Fruit fly (Drosophila melanogaster) whole organism, embryonic: ENCODE results near the gene CG34293.

Source experiments
- BEAF-32 ChIP-seq: fragments of 200-800 bp; sonication (Bioruptor generic); optimal IDR thresholded peaks from 3 replicates; lab custom pipeline; 2017; ENCODE audit warnings: missing biosample characterization, missing genetic modification characterization, mild to moderate bottlenecking, moderate library complexity, missing genetic modification reagents
- C15 ChIP-seq: fragments of 200-800 bp; sonication (Bioruptor generic); IDR thresholded peaks from 3 replicates; pipeline ENCODE4 v1.3.6; 2022; ENCODE audit warnings: missing biosample characterization, missing genetic modification characterization
- CG10543 ChIP-seq: fragments of 200-800 bp; sonication (Bioruptor generic); optimal IDR thresholded peaks from 3 replicates; lab custom pipeline; 2017; ENCODE audit warnings: missing biosample characterization, mild to moderate bottlenecking, missing genetic modification characterization, moderate library complexity
- CG12236 ChIP-seq: fragments of 200-800 bp; sonication (Bioruptor generic); optimal IDR thresholded peaks from 2 replicates; lab custom pipeline; 2016; ENCODE audit warnings: missing biosample characterization, missing genetic modification characterization
- CG1233 ChIP-seq: fragments of 200-800 bp; sonication (Bioruptor generic); optimal IDR thresholded peaks from 4 replicates; lab custom pipeline; 2018; ENCODE audit warnings: missing biosample characterization, mild to moderate bottlenecking, missing genetic modification characterization
- CG12659 ChIP-seq: fragments of 200-800 bp; sonication (Bioruptor generic); optimal IDR thresholded peaks from 3 replicates; lab custom pipeline; 2017; ENCODE audit warnings: mild to moderate bottlenecking, missing biosample characterization, missing genetic modification reagents, missing genetic modification characterization
- CG14050 ChIP-seq: fragments of 200-800 bp; sonication (Bioruptor generic); IDR thresholded peaks from 3 replicates; pipeline ENCODE4 v1.3.6; 2022; ENCODE audit warnings: missing biosample characterization, missing genetic modification characterization
- CG14667 ChIP-seq: fragments of 200-800 bp; sonication (Bioruptor generic); IDR thresholded peaks from 2 replicates; pipeline ENCODE4 v1.3.6; 2022; ENCODE audit warnings: missing biosample characterization, missing genetic modification characterization
- CG15479 ChIP-seq: fragments of 200-800 bp; sonication (Bioruptor generic); optimal IDR thresholded peaks from 3 replicates; lab custom pipeline; 2019; ENCODE audit warnings: missing biosample characterization, mild to moderate bottlenecking, missing genetic modification characterization, moderate library complexity
- CG17829 ChIP-seq: fragments of 200-800 bp; optimal IDR thresholded peaks from 2 replicates; lab custom pipeline; 2019; ENCODE audit warnings: missing biosample characterization, mild to moderate bottlenecking, missing genetic modification characterization, moderate library complexity
- CG3407 ChIP-seq: fragments of 200-800 bp; sonication (Bioruptor generic); optimal IDR thresholded peaks from 2 replicates; lab custom pipeline; 2018; ENCODE audit warnings: missing biosample characterization, mild to moderate bottlenecking, missing genetic modification characterization
- CG34376 ChIP-seq: fragments of 200-800 bp; sonication (Bioruptor generic); optimal IDR thresholded peaks from 2 replicates; lab custom pipeline; 2018; ENCODE audit warnings: missing biosample characterization, mild to moderate bottlenecking, missing genetic modification characterization
- CG5245 ChIP-seq: fragments of 200-800 bp; sonication (Bioruptor generic); optimal IDR thresholded peaks from 3 replicates; lab custom pipeline; 2016; ENCODE audit warnings: missing biosample characterization, missing genetic modification characterization
- CG6765 ChIP-seq: fragments of 200-800 bp; sonication (Bioruptor generic); optimal IDR thresholded peaks from 3 replicates; lab custom pipeline; 2017; ENCODE audit warnings: missing biosample characterization, mild to moderate bottlenecking, missing genetic modification characterization
- CG7271 ChIP-seq: fragments of 200-800 bp; sonication (Bioruptor generic); optimal IDR thresholded peaks from 2 replicates; lab custom pipeline; 2018; ENCODE audit warnings: missing biosample characterization, mild to moderate bottlenecking, missing genetic modification characterization, moderate library complexity
- CG7357 ChIP-seq: fragments of 200-800 bp; sonication (Bioruptor generic); IDR thresholded peaks from 3 replicates; pipeline ENCODE4 v1.3.6; 2022; ENCODE audit warnings: missing biosample characterization, missing genetic modification characterization
- CG7745 ChIP-seq: fragments of 200-800 bp; sonication (Bioruptor generic); optimal IDR thresholded peaks from 2 replicates; lab custom pipeline; 2018; ENCODE audit warnings: missing biosample characterization, mild to moderate bottlenecking, missing genetic modification characterization, moderate library complexity
- CG7963 ChIP-seq: fragments of 200-800 bp; sonication (Bioruptor generic); IDR thresholded peaks from 3 replicates; pipeline ENCODE4 v1.3.6; 2022; ENCODE audit warnings: missing biosample characterization, missing genetic modification characterization; ENCODE audit not compliant: partially characterized antibody
- CG8281 ChIP-seq: fragments of 200-800 bp; sonication (Bioruptor generic); optimal IDR thresholded peaks from 2 replicates; lab custom pipeline; 2018; ENCODE audit warnings: missing biosample characterization, mild to moderate bottlenecking, missing genetic modification characterization, moderate library complexity
- CG8359 ChIP-seq: fragments of 200-800 bp; sonication (Bioruptor generic); optimal IDR thresholded peaks from 2 replicates; lab custom pipeline; 2017; ENCODE audit warnings: missing biosample characterization, mild to moderate bottlenecking, missing genetic modification characterization, borderline replicate concordance
- CG9797 ChIP-seq: fragments of 200-800 bp; sonication (Bioruptor generic); optimal IDR thresholded peaks from 3 replicates; lab custom pipeline; 2018; ENCODE audit warnings: missing biosample characterization, mild to moderate bottlenecking, missing genetic modification characterization
- Dbx ChIP-seq: fragments of 200-800 bp; sonication (Bioruptor generic); IDR thresholded peaks from 3 replicates; pipeline ENCODE4 v1.3.6; 2022; ENCODE audit warnings: missing biosample characterization, missing genetic modification characterization
- Dp ChIP-seq: fragments of 200-800 bp; sonication (Bioruptor generic); optimal IDR thresholded peaks from 2 replicates; lab custom pipeline; 2018; ENCODE audit warnings: missing biosample characterization, mild to moderate bottlenecking, missing genetic modification characterization, moderate library complexity
- Dref ChIP-seq: fragments of 200-800 bp; sonication (Bioruptor generic); IDR thresholded peaks from 2 replicates; pipeline ENCODE4 v1.3.6; 2022; ENCODE audit warnings: missing biosample characterization, missing genetic modification characterization
- Drgx ChIP-seq: fragments of 200-800 bp; sonication (Bioruptor generic); IDR thresholded peaks from 2 replicates; pipeline ENCODE4 v1.3.6; 2022; ENCODE audit warnings: missing biosample characterization, missing genetic modification characterization
- H2.0 ChIP-seq: fragments of 200-800 bp; sonication (Bioruptor generic); IDR thresholded peaks from 2 replicates; pipeline ENCODE4 v1.3.6; 2022; ENCODE audit warnings: missing biosample characterization, missing genetic modification characterization
- HLH4C ChIP-seq: fragments of 200-800 bp; sonication (Bioruptor generic); IDR thresholded peaks from 3 replicates; pipeline ENCODE4 v1.3.6; 2022; ENCODE audit warnings: missing biosample characterization, missing genetic modification characterization; ENCODE audit not compliant: partially characterized antibody
- Lim3 ChIP-seq: fragments of 200-800 bp; sonication (Bioruptor generic); IDR thresholded peaks from 2 replicates; pipeline ENCODE4 v1.3.6; 2022; ENCODE audit warnings: missing biosample characterization, missing genetic modification characterization
- Lpt ChIP-seq: fragments of >200 bp; optimal IDR thresholded peaks from 2 replicates; lab custom pipeline; 2018; ENCODE audit warnings: missing biosample characterization, missing genetic modification characterization
- Max ChIP-seq: fragments of 200-800 bp; sonication (Bioruptor generic); optimal IDR thresholded peaks from 2 replicates; lab custom pipeline; 2016; ENCODE audit warnings: missing biosample characterization, mild to moderate bottlenecking, missing genetic modification characterization
- Neu2 ChIP-seq: fragments of 200-800 bp; sonication (Bioruptor generic); optimal IDR thresholded peaks from 3 replicates; lab custom pipeline; 2016; ENCODE audit warnings: missing biosample characterization, missing genetic modification characterization, borderline replicate concordance
- Nf-YA ChIP-seq: fragments of 200-800 bp; sonication (Bioruptor generic); IDR thresholded peaks from 2 replicates; pipeline ENCODE4 v1.3.6; 2022; ENCODE audit warnings: missing biosample characterization, missing genetic modification characterization
- Nf-YC ChIP-seq: fragments of 200-800 bp; optimal IDR thresholded peaks from 3 replicates; lab custom pipeline; 2019; ENCODE audit warnings: missing biosample characterization, mild to moderate bottlenecking, missing genetic modification characterization, moderate library complexity
- Ravus ChIP-seq: fragments of 200-800 bp; sonication (Bioruptor generic); IDR thresholded peaks from 2 replicates; pipeline ENCODE4 v1.3.6; 2022; ENCODE audit warnings: missing biosample characterization, missing genetic modification characterization
- Scr ChIP-seq: fragments of 200-800 bp; sonication (Bioruptor generic); IDR thresholded peaks from 2 replicates; pipeline ENCODE4 v1.3.6; 2022; ENCODE audit warnings: missing biosample characterization, missing genetic modification characterization; ENCODE audit not compliant: partially characterized antibody
- Sox102F ChIP-seq: fragments of 200-800 bp; sonication (Bioruptor generic); optimal IDR thresholded peaks from 2 replicates; lab custom pipeline; 2018; ENCODE audit warnings: missing biosample characterization, mild to moderate bottlenecking, missing genetic modification characterization, moderate library complexity
- dmrt99B ChIP-seq: fragments of 200-800 bp; sonication (Bioruptor generic); optimal IDR thresholded peaks from 2 replicates; lab custom pipeline; 2018; ENCODE audit warnings: missing biosample characterization, mild to moderate bottlenecking, missing genetic modification characterization, moderate library complexity
- fu2 ChIP-seq: fragments of 200-800 bp; sonication (Bioruptor generic); optimal IDR thresholded peaks from 2 replicates; lab custom pipeline; 2016; ENCODE audit warnings: missing biosample characterization, missing genetic modification characterization
- kah ChIP-seq: fragments of 200-800 bp; sonication (Bioruptor generic); optimal IDR thresholded peaks from 2 replicates; lab custom pipeline; 2018; ENCODE audit warnings: missing biosample characterization, mild to moderate bottlenecking, missing genetic modification characterization
- kay ChIP-seq: fragments of 200-800 bp; sonication (Bioruptor generic); optimal IDR thresholded peaks from 2 replicates; lab custom pipeline; 2016; ENCODE audit warnings: missing biosample characterization, missing genetic modification characterization
- maf-S ChIP-seq: fragments of 200-800 bp; sonication (Bioruptor generic); optimal IDR thresholded peaks from 2 replicates; lab custom pipeline; 2016; ENCODE audit warnings: missing biosample characterization, missing genetic modification characterization
- org-1 ChIP-seq: fragments of 200-800 bp; sonication (Bioruptor generic); optimal IDR thresholded peaks from 2 replicates; lab custom pipeline; 2017; ENCODE audit warnings: missing biosample characterization, missing genetic modification characterization
- repo ChIP-seq: fragments of 200-800 bp; sonication (Bioruptor generic); optimal IDR thresholded peaks from 2 replicates; lab custom pipeline; 2016; ENCODE audit warnings: missing biosample characterization, missing genetic modification characterization
- run ChIP-seq: fragments of 200-800 bp; sonication (Bioruptor generic); optimal IDR thresholded peaks from 3 replicates; lab custom pipeline; 2018; ENCODE audit warnings: missing biosample characterization, mild to moderate bottlenecking, missing genetic modification characterization
- shn ChIP-seq: fragments of 200-800 bp; sonication (Bioruptor generic); optimal IDR thresholded peaks from 3 replicates; lab custom pipeline; 2016; ENCODE audit warnings: missing biosample characterization, missing genetic modification characterization
- slp2 ChIP-seq: fragments of 200-800 bp; sonication (Bioruptor generic); optimal IDR thresholded peaks from 2 replicates; lab custom pipeline; 2016; ENCODE audit warnings: missing biosample characterization, missing genetic modification characterization
- toy ChIP-seq: fragments of 200-800 bp; sonication (Bioruptor generic); IDR thresholded peaks from 2 replicates; pipeline ENCODE4 v1.3.6; 2022; ENCODE audit warnings: missing biosample characterization, missing genetic modification characterization
- ttk ChIP-seq: fragments of 200-800 bp; sonication (Bioruptor generic); IDR thresholded peaks from 2 replicates; pipeline ENCODE4 v2.1.2; 2022; ENCODE audit warnings: missing biosample characterization, missing genetic modification characterization
- yki ChIP-seq: fragments of >200 bp; optimal IDR thresholded peaks from 3 replicates; lab custom pipeline; 2018

CG34293 gene

dm6 chr3R:27139963-27140362 lies 25.4 kb downstream of the CG34293 start (continued):
- TF ChIP-seq Dp (GFP tag; lab: Kevin White, UChicago) (no peak), CG12236 (GFP tag; lab: Kevin White, UChicago) (no peak), shn (GFP tag; lab: Kevin White, UChicago) (no peak), HLH4C (GFP tag; lab: Robert Waterston, UW) (no peak), CG9797 (GFP tag; lab: Kevin White, UChicago) (no peak), Sox102F (GFP tag; lab: Kevin White, UChicago) (peak; percentile 31), fu2 (no peak), Lpt (GFP tag; lab: Kevin White, UChicago) (no peak), Dref (GFP tag; lab: Robert Waterston, UW) (no peak), H2.0 (GFP tag; lab: Robert Waterston, UW) (no peak), Nf-YA (GFP tag; lab: Robert Waterston, UW) (no peak)

dm6 chr3R:27138700-27139099 lies 26.7 kb downstream of the CG34293 start:
- TF ChIP-seq kah (GFP tag; lab: Kevin White, UChicago) (no peak), CG7357 (GFP tag; lab: Robert Waterston, UW) (no peak), kay (GFP tag; lab: Kevin White, UChicago) (no peak), run (tag; lab: Kevin White, UChicago) (no peak), CG12659 (GFP tag; lab: Kevin White, UChicago) (no peak), org-1 (no peak), Nf-YC (tag; lab: Kevin White, UChicago) (no peak), CG7745 (tag; lab: Kevin White, UChicago) (no peak), CG3407 (GFP tag; lab: Kevin White, UChicago) (no peak)
- TF ChIP-seq, all 482 proteins: peak for 0

DNA sequence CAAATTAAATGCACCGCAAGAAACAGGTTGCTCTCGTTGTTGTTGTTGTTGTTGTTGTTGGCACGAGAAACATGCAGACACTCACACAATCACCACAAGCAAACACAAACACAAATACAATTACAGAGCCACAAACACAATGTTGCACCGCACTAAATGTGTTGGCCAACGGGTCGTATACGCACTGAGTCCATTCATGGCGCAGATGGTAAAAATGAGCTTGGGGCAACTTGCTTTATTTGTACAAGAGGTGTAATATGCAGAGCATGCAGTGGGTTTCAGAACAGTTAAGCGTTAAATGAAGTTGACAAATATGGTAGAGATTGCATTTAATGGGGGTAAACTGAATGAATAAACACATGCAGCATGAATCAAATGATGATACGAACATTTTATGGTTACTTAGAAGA lies 27.5 kb downstream of the CG34293 start:
- TF ChIP-seq CG5245 (GFP tag; lab: Kevin White, UChicago) = no peak
- TF ChIP-seq Lim3 (GFP tag; lab: Robert Waterston, UW) = no peak
- no peak for TF ChIP-seq C15 (GFP tag; lab: Robert Waterston, UW)
- TF ChIP-seq Scr (GFP tag; lab: Robert Waterston, UW) = no peak
- TF ChIP-seq slp2 (GFP tag; lab: Kevin White, UChicago) = peak; percentile 22
- TF ChIP-seq CG14667 = no peak
- no peak for TF ChIP-seq CG6765 (GFP tag; lab: Kevin White, UChicago)
- TF ChIP-seq CG7271 (tag; lab: Kevin White, UChicago) = peak; percentile 11
- TF ChIP-seq maf-S (GFP tag; lab: Kevin White, UChicago) = no peak
- TF ChIP-seq Ravus = no peak
- TF ChIP-seq yki (lab: Kevin White, UChicago) = no peak
- no peak for TF ChIP-seq BEAF-32 (GFP tag; lab: Kevin White, UChicago)
- TF ChIP-seq Neu2 = no peak
- TF ChIP-seq Dbx (GFP tag; lab: Robert Waterston, UW) = no peak
- peak; percentile 54 for TF ChIP-seq dmrt99B
- TF ChIP-seq CG8359 (GFP tag; lab: Kevin White, UChicago) = peak; percentile 36
- TF ChIP-seq CG10543 (GFP tag; lab: Kevin White, UChicago) = no peak
- peak; percentile 26; the same call in 1 of the 2 replicates for TF ChIP-seq Drgx
- no peak for TF ChIP-seq CG15479 (GFP tag; lab: Kevin White, UChicago)
- TF ChIP-seq repo = no peak
- no peak for TF ChIP-seq CG1233 (GFP tag; lab: Kevin White, UChicago)
- TF ChIP-seq CG34376 = no peak
- no peak for TF ChIP-seq CG14050 (GFP tag; lab: Robert Waterston, UW)
- TF ChIP-seq toy (GFP tag; lab: Robert Waterston, UW) = no peak
- no peak for TF ChIP-seq CG7963 (GFP tag; lab: Robert Waterston, UW)
- peak; percentile 21; the same call in 1 of the 2 replicates for TF ChIP-seq ttk
- TF ChIP-seq Max (GFP tag; lab: Kevin White, UChicago) = no peak
- peak; percentile 21 for TF ChIP-seq CG8281
- no peak for TF ChIP-seq CG17829 (tag; lab: Kevin White, UChicago)
